Fruit fly (Drosophila melanogaster): ENCODE results near the gene Sgs3.

Gene Sgs3

dm6 chr3L:11554338-11554737 lies 42.3 kb downstream of the Sgs3 start (continued):
- peak; percentile 52 for TF ChIP-seq CG17186 (GFP tag; optimal IDR thresholded peaks at IDR 0.05)
- TF ChIP-seq tll (GFP tag; optimal IDR thresholded peaks at IDR 0.05): peak in 1 of 2 experiments; percentile 53
- TF ChIP-seq Oli (tag; optimal IDR thresholded peaks at IDR 0.05): peak; percentile 84
- peak; percentile 91 for TF ChIP-seq Blimp-1 (GFP tag; optimal IDR thresholded peaks at IDR 0.05)
- TF ChIP-seq CG8359 (GFP tag; optimal IDR thresholded peaks at IDR 0.05; ENCODE audit: borderline replicate concordance): peak; percentile 78
- TF ChIP-seq nom (GFP tag; optimal IDR thresholded peaks at IDR 0.05): peak; percentile 26
- peak; percentile 77 for TF ChIP-seq Hr3 (GFP tag; optimal IDR thresholded peaks at IDR 0.05)
- TF ChIP-seq CG10267 (tag; optimal IDR thresholded peaks at IDR 0.05): peak; percentile 90
- TF ChIP-seq seq (GFP tag; IDR thresholded peaks at IDR 0.05): peak; percentile 51; the same call in 1 of the 2 replicates
- TF ChIP-seq CG10565 (GFP tag; optimal IDR thresholded peaks at IDR 0.05): peak; percentile 64
- no peak for TF ChIP-seq cas (GFP tag; IDR thresholded peaks at IDR 0.05)
- peak; percentile 79 for TF ChIP-seq nerfin-1 (tag; optimal IDR thresholded peaks at IDR 0.05)
- peak; percentile 56 for TF ChIP-seq CG5180 (GFP tag; optimal IDR thresholded peaks at IDR 0.05)
- TF ChIP-seq CG11085 (GFP tag; IDR thresholded peaks at IDR 0.05): 0 out of 2 replicates have a peak, but pooled peaks have one; percentile 22
- TF ChIP-seq E2f2 (GFP tag; IDR thresholded peaks at IDR 0.05): peak; percentile 40; the same call in 1 of the 2 replicates
- peak; percentile 91 for TF ChIP-seq CG17361 (GFP tag; IDR thresholded peaks at IDR 0.05)
- no peak for TF ChIP-seq sr (GFP tag; IDR thresholded peaks at IDR 0.05)
- peak; percentile 72 for TF ChIP-seq CG12659 (GFP tag; optimal IDR thresholded peaks at IDR 0.05)
- peak; percentile 68 for TF ChIP-seq disco-r (GFP tag; optimal IDR thresholded peaks at IDR 0.05)
- peak; percentile 96 for TF ChIP-seq CG18262 (tag; optimal IDR thresholded peaks at IDR 0.05)
- TF ChIP-seq lmd (GFP tag; IDR thresholded peaks at IDR 0.05): peak; percentile 72
- no peak for TF ChIP-seq exex (tag; optimal IDR thresholded peaks at IDR 0.05)
- peak; percentile 6 for TF ChIP-seq YL-1 (GFP tag; optimal IDR thresholded peaks at IDR 0.05)
- no peak for TF ChIP-seq cg (GFP tag; optimal IDR thresholded peaks at IDR 0.05)
- peak; percentile 46 for TF ChIP-seq CG12769 (tag; optimal IDR thresholded peaks at IDR 0.05)
- peak; percentile 78 for TF ChIP-seq CG12104 (GFP tag; optimal IDR thresholded peaks at IDR 0.05)
- peak; percentile 76 for TF ChIP-seq fd102C (GFP tag; optimal IDR thresholded peaks at IDR 0.05)
- TF ChIP-seq dan (GFP tag; IDR thresholded peaks at IDR 0.05): no peak; the same call in 1 of the 2 replicates
- TF ChIP-seq CG6175 (GFP tag; IDR thresholded peaks at IDR 0.05): no peak
- peak; percentile 89 for TF ChIP-seq zf30C (GFP tag; optimal IDR thresholded peaks at IDR 0.05)
- TF ChIP-seq CG17829 (tag; optimal IDR thresholded peaks at IDR 0.05): peak; percentile 96
- TF ChIP-seq CG13296 (GFP tag; optimal IDR thresholded peaks at IDR 0.05): no peak
- TF ChIP-seq ssp (GFP tag; IDR thresholded peaks at IDR 0.05): peak; percentile 62
- TF ChIP-seq PHDP (tag; optimal IDR thresholded peaks at IDR 0.05): peak; percentile 78
- TF ChIP-seq CG6854 (GFP tag; optimal IDR thresholded peaks at IDR 0.05): peak; percentile 11
- TF ChIP-seq Usf (GFP tag; optimal IDR thresholded peaks at IDR 0.05): peak; percentile 70
- peak; percentile 65 for TF ChIP-seq CG12236 (GFP tag; optimal IDR thresholded peaks at IDR 0.05)
- peak; percentile 72 for TF ChIP-seq CG18619 (GFP tag; optimal IDR thresholded peaks at IDR 0.05)
- peak; percentile 79 for TF ChIP-seq ranshi (GFP tag; IDR thresholded peaks at IDR 0.05)
- TF ChIP-seq klu (GFP tag; IDR thresholded peaks at IDR 0.05): peak; percentile 53; the same call in 1 of the 2 replicates
- TF ChIP-seq twi (tag; optimal IDR thresholded peaks at IDR 0.05): peak; percentile 80
- 0 out of 2 replicates have a peak, but pooled peaks have one; percentile 40 for TF ChIP-seq Nf-YA (GFP tag; IDR thresholded peaks at IDR 0.05)
- TF ChIP-seq tin (GFP tag; optimal IDR thresholded peaks at IDR 0.05): peak; percentile 85
- peak; percentile 81 for TF ChIP-seq CG11695 (GFP tag; IDR thresholded peaks at IDR 0.05)
- TF ChIP-seq Ets65A (GFP tag): peak; percentile 96
- TF ChIP-seq CG7556 (GFP tag; optimal IDR thresholded peaks at IDR 0.05): peak; percentile 80
- TF ChIP-seq Jarid2 (GFP tag; optimal IDR thresholded peaks at IDR 0.05): no peak
- TF ChIP-seq CG11247 (GFP tag; IDR thresholded peaks at IDR 0.05): peak; percentile 50; the same call in 1 of the 2 replicates
- TF ChIP-seq CG32767 (GFP tag; IDR thresholded peaks at IDR 0.05): peak; percentile 61; the same call in 1 of the 2 replicates
- peak; percentile 71 for TF ChIP-seq tgo (GFP tag; IDR thresholded peaks at IDR 0.05)

All from whole organism, embryonic.